Fruit fly (Drosophila melanogaster) S2 (cell line): ENCODE measurements around the gene rux.

ENCODE experiments used
- CG8478 ChIP-seq: fragments of >200 bp; optimal IDR thresholded peaks from 2 replicates; lab custom pipeline; 2018
- CTCF ChIP-seq, 2 experiments: fragments of >200 bp; optimal IDR thresholded peaks; 2 replicates each; lab custom pipeline; 2018

DNA sequence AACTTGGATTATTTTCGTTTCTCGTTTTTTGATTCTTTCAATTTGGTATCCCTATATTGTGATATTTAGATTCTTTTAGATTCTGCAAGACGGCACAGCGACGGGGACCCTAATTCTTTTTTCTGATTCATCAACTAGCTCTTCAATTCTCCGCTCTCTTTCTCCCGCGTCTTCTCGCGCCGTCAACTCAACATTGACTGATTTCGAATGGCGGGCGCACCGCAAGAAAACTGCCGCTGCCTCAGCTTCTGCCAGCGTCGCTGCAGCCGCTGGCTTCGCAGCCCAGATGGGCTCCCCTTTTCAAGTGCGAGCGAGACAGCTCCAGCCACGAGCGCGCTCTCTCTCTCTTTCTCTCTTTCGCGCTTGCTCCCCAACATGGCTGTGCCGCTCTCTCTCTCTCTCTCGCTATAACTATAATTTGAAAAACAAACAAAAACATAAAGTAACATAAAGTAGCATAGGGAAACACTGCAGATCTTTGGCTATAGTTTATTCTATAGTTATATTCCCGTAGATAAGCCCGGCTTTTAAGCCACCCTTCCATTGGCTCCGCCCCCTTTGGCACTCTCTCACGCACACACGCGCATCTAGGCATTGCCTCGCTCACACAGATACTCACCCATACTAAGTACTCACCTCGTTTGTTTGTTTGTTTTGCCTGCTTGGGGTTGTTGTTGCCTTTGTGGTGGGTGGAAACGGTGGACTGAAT, 24.5 kb downstream of the rux start, which contains the start of gene mab-21:
- TF ChIP-seq CG8478 (no peak), CTCF (optimal IDR thresholded peaks at IDR 0.05; lab: Kevin White, UChicago) (no peak)
